Fruit fly (Drosophila melanogaster): ENCODE measurements around the gene CG2258.
A peak's percentile ranks its signal among the peaks of the same experiment; 100 is the strongest.

CG2258 gene

DNA sequence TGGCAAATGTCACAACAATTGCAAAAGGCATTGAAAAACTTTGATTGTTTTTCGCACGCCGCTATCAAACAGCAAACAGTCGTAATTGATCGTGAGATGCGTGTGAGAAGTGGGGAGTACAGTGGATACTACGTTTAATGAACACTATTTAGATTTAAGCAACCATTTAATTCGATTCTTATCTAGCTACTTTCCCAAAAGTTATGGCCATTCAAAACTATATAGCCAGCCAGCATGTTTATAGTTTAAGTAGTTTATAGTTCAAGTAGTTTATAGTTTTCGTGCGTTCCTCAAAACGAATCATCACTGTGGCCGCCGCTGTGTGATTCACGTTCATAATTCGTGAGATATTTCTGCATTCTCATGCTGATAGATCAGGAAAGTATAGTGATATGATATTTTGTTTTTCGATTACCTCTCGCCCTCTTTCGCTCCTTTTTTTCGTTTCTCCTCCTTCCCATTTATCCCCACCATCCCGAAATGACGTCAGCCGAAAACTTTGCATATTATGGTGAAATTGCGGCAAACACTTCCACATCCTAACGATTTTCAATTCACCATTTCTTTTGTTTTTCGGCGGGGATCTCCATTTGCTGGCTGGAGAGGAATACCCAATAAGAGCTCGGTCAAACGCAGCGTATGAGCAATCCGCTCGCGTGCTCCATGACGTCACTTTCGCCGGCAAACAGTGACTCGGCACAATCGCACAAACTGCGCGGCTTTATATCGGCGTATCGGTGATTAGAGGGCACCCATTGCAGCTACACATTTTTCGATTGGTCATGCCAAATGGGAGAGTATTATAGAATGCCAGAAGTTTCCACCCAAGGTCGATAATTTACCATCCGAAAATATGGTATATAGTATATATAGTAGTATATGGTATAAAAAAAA lies 11.7 kb upstream of the CG2258 start:
- TF ChIP-seq CG6792 (GFP tag; optimal IDR thresholded peaks at IDR 0.05) (peak; percentile 0), Met (GFP tag; optimal IDR thresholded peaks at IDR 0.05) (peak; percentile 3), esn (GFP tag; optimal IDR thresholded peaks at IDR 0.05) (peak; percentile 15), lz (GFP tag; optimal IDR thresholded peaks at IDR 0.05) (peak; percentile 30), Hr39 (GFP tag; optimal IDR thresholded peaks at IDR 0.05) (peak; percentile 25), CG8119 (GFP tag; IDR thresholded peaks at IDR 0.05) (no peak), Hr4 (GFP tag; optimal IDR thresholded peaks at IDR 0.05) (peak; percentile 24), Eip75B (GFP tag; optimal IDR thresholded peaks at IDR 0.05) (no peak), topi (GFP tag; optimal IDR thresholded peaks at IDR 0.05) (peak; percentile 21), salr (GFP tag; optimal IDR thresholded peaks at IDR 0.05) (no peak), CG11294 (GFP tag; IDR thresholded peaks at IDR 0.05) (peak; percentile 50; the same call in 1 of the 2 replicates), cyc (GFP tag; optimal IDR thresholded peaks at IDR 0.05) (peak; percentile 13), CG6163 (GFP tag; IDR thresholded peaks at IDR 0.05) (0 out of 3 replicates have a peak, but pooled peaks have one; percentile 17), Ets21C (GFP tag; optimal IDR thresholded peaks at IDR 0.05) (no peak), fd85E (GFP tag; optimal IDR thresholded peaks at IDR 0.05) (no peak), eg (GFP tag; IDR thresholded peaks at IDR 0.05) (peak; percentile 28; the same call in 1 of the 3 replicates), CG15336 (GFP tag; IDR thresholded peaks at IDR 0.05) (0 out of 2 replicates have a peak, but pooled peaks have one; percentile 16), CG10631 (GFP tag; optimal IDR thresholded peaks at IDR 0.05) (peak; percentile 17), Sox14 (GFP tag; optimal IDR thresholded peaks at IDR 0.05) (no peak), svp (GFP tag) (peak; percentile 31), CG31627 (GFP tag; optimal IDR thresholded peaks at IDR 0.05) (peak; percentile 3), Eip78C (GFP tag) (peak; percentile 54), CG7368 (GFP tag; optimal IDR thresholded peaks at IDR 0.05) (no peak), CG1621 (tag; optimal IDR thresholded peaks at IDR 0.05) (no peak), CG32006 (GFP tag; optimal IDR thresholded peaks at IDR 0.05) (peak; percentile 6), pdm3 (GFP tag; optimal IDR thresholded peaks at IDR 0.05) (peak; percentile 36), fkh (GFP tag; optimal IDR thresholded peaks at IDR 0.05) (peak; percentile 31), acj6 (GFP tag; optimal IDR thresholded peaks at IDR 0.05) (peak; percentile 15), Smox (GFP tag; optimal IDR thresholded peaks at IDR 0.05) (no peak), achi (GFP tag; optimal IDR thresholded peaks at IDR 0.05) (peak; percentile 5)

DNA sequence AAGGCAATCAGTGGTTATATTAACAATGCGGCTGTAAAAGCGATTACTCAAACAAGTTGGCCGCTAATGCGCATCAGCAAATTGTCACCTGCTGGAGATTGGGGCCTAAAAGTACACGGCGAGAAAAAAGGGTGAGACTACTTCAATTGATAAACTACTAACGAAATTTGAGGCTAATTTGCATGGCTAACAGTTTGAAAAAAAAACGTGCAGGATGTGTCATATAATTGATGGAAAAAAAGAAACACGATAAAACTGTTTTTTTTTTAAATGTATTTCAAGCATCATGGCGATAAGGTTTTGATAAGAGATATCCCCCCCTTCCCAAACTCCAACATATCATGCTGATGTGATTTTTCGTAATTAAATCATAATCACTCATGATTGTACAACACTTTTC lies 10.8 kb upstream of the CG2258 start:
- TF ChIP-seq Hr39 (GFP tag; optimal IDR thresholded peaks at IDR 0.05) (no peak), Sox14 (GFP tag; optimal IDR thresholded peaks at IDR 0.05) (no peak), OdsH (GFP tag; optimal IDR thresholded peaks at IDR 0.05) (no peak), net (GFP tag; optimal IDR thresholded peaks at IDR 0.05) (no peak), Blimp-1 (GFP tag; optimal IDR thresholded peaks at IDR 0.05) (no peak), Eip78C (GFP tag) (peak; percentile 59), lz (GFP tag; optimal IDR thresholded peaks at IDR 0.05) (peak; percentile 10), CG31627 (GFP tag; optimal IDR thresholded peaks at IDR 0.05) (no peak), Hr38 (GFP tag; optimal IDR thresholded peaks at IDR 0.05) (no peak), CG16779 (tag; optimal IDR thresholded peaks at IDR 0.05) (no peak), fd85E (GFP tag; optimal IDR thresholded peaks at IDR 0.05) (no peak), Met (GFP tag; optimal IDR thresholded peaks at IDR 0.05) (peak; percentile 2), Hr4 (GFP tag; optimal IDR thresholded peaks at IDR 0.05) (no peak), CG34406 (GFP tag; optimal IDR thresholded peaks at IDR 0.05) (no peak), esn (GFP tag; optimal IDR thresholded peaks at IDR 0.05) (peak; percentile 8), acj6 (GFP tag; optimal IDR thresholded peaks at IDR 0.05) (no peak), CG6808 (GFP tag; optimal IDR thresholded peaks at IDR 0.05) (no peak), ss (GFP tag; optimal IDR thresholded peaks at IDR 0.05) (no peak), CG6276 (GFP tag; optimal IDR thresholded peaks at IDR 0.05) (no peak), CG6163 (GFP tag; IDR thresholded peaks at IDR 0.05) (no peak), pdm3 (GFP tag; optimal IDR thresholded peaks at IDR 0.05) (no peak), Sox15 (GFP tag; optimal IDR thresholded peaks at IDR 0.05) (no peak), CG1621 (tag; optimal IDR thresholded peaks at IDR 0.05) (no peak), Eip75B (GFP tag; optimal IDR thresholded peaks at IDR 0.05) (no peak), CG6792 (GFP tag; optimal IDR thresholded peaks at IDR 0.05) (no peak), fkh (GFP tag; optimal IDR thresholded peaks at IDR 0.05) (no peak), Lpt (GFP tag; optimal IDR thresholded peaks at IDR 0.05) (no peak), svp (GFP tag) (peak; percentile 51)
